Worm (Caenorhabditis elegans): ENCODE data around the gene F16B12.1.

The F16B12.1 gene

ce11 chrX:14090089-14090488 is 4.8 kb downstream of the F16B12.1 start, which contains the start of gene dsl-4:
TSS of gene dsl-4 (plus strand) at chrX:14090389.
- TF ChIP-seq ceh-36 (tag; optimal IDR thresholded peaks at IDR 0.05) (no peak), ama-1 (optimal IDR thresholded peaks at IDR 0.05) (no peak), tra-4 (tag; optimal IDR thresholded peaks at IDR 0.05) (no peak)

- TF ChIP-seq flt-1 (GFP tag; IDR thresholded peaks at IDR 0.05) (no peak), ets-7 (tag; optimal IDR thresholded peaks at IDR 0.05) (no peak), tbx-37 (GFP tag; conservative IDR thresholded peaks at IDR 0.05) (no peak), aly-1 (tag; optimal IDR thresholded peaks at IDR 0.05) (no peak), F13C5.2 (tag; optimal IDR thresholded peaks at IDR 0.05) (no peak), scrt-1 (GFP tag; IDR thresholded peaks at IDR 0.05) (no peak), hnd-1 (tag; optimal IDR thresholded peaks at IDR 0.05) (no peak), hmbx-1 (tag; optimal IDR thresholded peaks at IDR 0.05) (no peak), hmg-4 (GFP tag; optimal IDR thresholded peaks at IDR 0.05) (no peak), tbx-11 (GFP tag; IDR thresholded peaks at IDR 0.05) (no peak), pes-1 (GFP tag; IDR thresholded peaks at IDR 0.05) (no peak), ceh-13 (GFP tag; optimal IDR thresholded peaks at IDR 0.05) (no peak), B0310.2 (tag; optimal IDR thresholded peaks at IDR 0.05) (no peak), ceh-36 (tag; optimal IDR thresholded peaks at IDR 0.05) (no peak), tra-4 (tag; optimal IDR thresholded peaks at IDR 0.05) (no peak), sea-1 (GFP tag; conservative IDR thresholded peaks at IDR 0.05) (no peak), ama-1 (optimal IDR thresholded peaks at IDR 0.05) (no peak)
Measured at ce11 chrX:14090990-14091389, 5.7 kb downstream of the F16B12.1 start.

ce11 chrX:14098618-14099118 is 13.4 kb downstream of the F16B12.1 start, which contains the start of gene F16B12.4:
TSS of gene F16B12.4 (minus strand) at chrX:14098668.
- TF ChIP-seq ceh-36 (tag; optimal IDR thresholded peaks at IDR 0.05) = no peak
- no peak for TF ChIP-seq ama-1 (optimal IDR thresholded peaks at IDR 0.05)
- TF ChIP-seq hmg-4 (GFP tag; optimal IDR thresholded peaks at IDR 0.05) = peak; percentile 4
- no peak for TF ChIP-seq B0310.2 (tag; optimal IDR thresholded peaks at IDR 0.05)
- no peak for TF ChIP-seq tra-4 (tag; optimal IDR thresholded peaks at IDR 0.05)
- no peak for TF ChIP-seq scrt-1 (GFP tag; IDR thresholded peaks at IDR 0.05)
- TF ChIP-seq ets-7 (tag; optimal IDR thresholded peaks at IDR 0.05) = no peak

- TF ChIP-seq B0310.2 (tag; optimal IDR thresholded peaks at IDR 0.05) (no peak), flt-1 (GFP tag; IDR thresholded peaks at IDR 0.05) (no peak), hmg-4 (GFP tag; optimal IDR thresholded peaks at IDR 0.05) (peak; percentile 45), aly-1 (tag; optimal IDR thresholded peaks at IDR 0.05) (no peak), ceh-36 (tag; optimal IDR thresholded peaks at IDR 0.05) (no peak), scrt-1 (GFP tag; IDR thresholded peaks at IDR 0.05) (no peak), ama-1 (optimal IDR thresholded peaks at IDR 0.05) (no peak), tbx-11 (GFP tag; IDR thresholded peaks at IDR 0.05) (no peak), ceh-13 (GFP tag; optimal IDR thresholded peaks at IDR 0.05) (no peak), hnd-1 (tag; optimal IDR thresholded peaks at IDR 0.05) (no peak), pes-1 (GFP tag; IDR thresholded peaks at IDR 0.05) (no peak), hmbx-1 (tag; optimal IDR thresholded peaks at IDR 0.05) (no peak), tra-4 (tag; optimal IDR thresholded peaks at IDR 0.05) (no peak), tbx-37 (GFP tag; conservative IDR thresholded peaks at IDR 0.05) (no peak), F13C5.2 (tag; optimal IDR thresholded peaks at IDR 0.05) (peak; percentile 57), ets-7 (tag; optimal IDR thresholded peaks at IDR 0.05) (no peak)
Measured at ce11 chrX:14101986-14102385, 16.7 kb downstream of the F16B12.1 start, which contains the start of gene F16B12.6. TSS of gene F16B12.6 (plus strand) at chrX:14102316.

ce11 chrX:14102474-14102873 is 17.2 kb downstream of the F16B12.1 start:
- TF ChIP-seq flt-1 (GFP tag; IDR thresholded peaks at IDR 0.05) (no peak), sea-1 (GFP tag; conservative IDR thresholded peaks at IDR 0.05) (no peak), scrt-1 (GFP tag; IDR thresholded peaks at IDR 0.05) (no peak), aly-1 (tag; optimal IDR thresholded peaks at IDR 0.05) (no peak), F13C5.2 (tag; optimal IDR thresholded peaks at IDR 0.05) (no peak), tra-4 (tag; optimal IDR thresholded peaks at IDR 0.05) (no peak), ceh-36 (tag; optimal IDR thresholded peaks at IDR 0.05) (no peak), ama-1 (optimal IDR thresholded peaks at IDR 0.05) (no peak), ets-7 (tag; optimal IDR thresholded peaks at IDR 0.05) (no peak), tbx-11 (GFP tag; IDR thresholded peaks at IDR 0.05) (no peak), hmbx-1 (tag; optimal IDR thresholded peaks at IDR 0.05) (no peak), hnd-1 (tag; optimal IDR thresholded peaks at IDR 0.05) (no peak), tbx-37 (GFP tag; conservative IDR thresholded peaks at IDR 0.05) (no peak), hmg-4 (GFP tag; optimal IDR thresholded peaks at IDR 0.05) (no peak), ceh-13 (GFP tag; optimal IDR thresholded peaks at IDR 0.05) (no peak), pes-1 (GFP tag; IDR thresholded peaks at IDR 0.05) (no peak)

- TF ChIP-seq ceh-13 (GFP tag; optimal IDR thresholded peaks at IDR 0.05) = no peak
- TF ChIP-seq hnd-1 (tag; optimal IDR thresholded peaks at IDR 0.05) = no peak
- TF ChIP-seq F13C5.2 (tag; optimal IDR thresholded peaks at IDR 0.05) = no peak
- TF ChIP-seq hmbx-1 (tag; optimal IDR thresholded peaks at IDR 0.05) = no peak
- no peak for TF ChIP-seq tbx-11 (GFP tag; IDR thresholded peaks at IDR 0.05)
- TF ChIP-seq aly-1 (tag; optimal IDR thresholded peaks at IDR 0.05) = no peak
- no peak for TF ChIP-seq hmg-4 (GFP tag; optimal IDR thresholded peaks at IDR 0.05)
- TF ChIP-seq ceh-36 (tag; optimal IDR thresholded peaks at IDR 0.05) = no peak
- TF ChIP-seq B0310.2 (tag; optimal IDR thresholded peaks at IDR 0.05) = no peak
- TF ChIP-seq ama-1 (optimal IDR thresholded peaks at IDR 0.05) = no peak
- no peak for TF ChIP-seq sea-1 (GFP tag; conservative IDR thresholded peaks at IDR 0.05)
- TF ChIP-seq ets-7 (tag; optimal IDR thresholded peaks at IDR 0.05) = no peak
- TF ChIP-seq scrt-1 (GFP tag; IDR thresholded peaks at IDR 0.05) = no peak
- TF ChIP-seq tbx-37 (GFP tag; conservative IDR thresholded peaks at IDR 0.05) = no peak
Measured at ce11 chrX:14108245-14108644, 22.9 kb downstream of the F16B12.1 start, which contains the start of gene F16B12.7. TSS of gene F16B12.7 (plus strand) at chrX:14108545.

ce11 chrX:14113347-14113746 is 28.0 kb downstream of the F16B12.1 start, which contains the start of gene nhr-281:
TSS of gene nhr-281 (minus strand) at chrX:14113447.
- TF ChIP-seq ama-1 (optimal IDR thresholded peaks at IDR 0.05) (no peak), F13C5.2 (tag; optimal IDR thresholded peaks at IDR 0.05) (no peak), flt-1 (GFP tag; IDR thresholded peaks at IDR 0.05) (no peak), tbx-11 (GFP tag; IDR thresholded peaks at IDR 0.05) (no peak), ets-7 (tag; optimal IDR thresholded peaks at IDR 0.05) (no peak), hmbx-1 (tag; optimal IDR thresholded peaks at IDR 0.05) (no peak), tbx-37 (GFP tag; conservative IDR thresholded peaks at IDR 0.05) (no peak), tra-4 (tag; optimal IDR thresholded peaks at IDR 0.05) (no peak), aly-1 (tag; optimal IDR thresholded peaks at IDR 0.05) (no peak), scrt-1 (GFP tag; IDR thresholded peaks at IDR 0.05) (no peak), hmg-4 (GFP tag; optimal IDR thresholded peaks at IDR 0.05) (no peak), B0310.2 (tag; optimal IDR thresholded peaks at IDR 0.05) (no peak), ceh-13 (GFP tag; optimal IDR thresholded peaks at IDR 0.05) (no peak)
